Worm (Caenorhabditis elegans) whole organism, L2 larva: ENCODE results near the gene R02C2.1.

Source experiments
- ceh-16 ChIP-seq: fragments of 150-350 bp; optimal IDR thresholded peaks from 2 replicates; lab custom pipeline; 2014; ENCODE audit warnings: missing biosample characterization, missing genetic modification characterization
- dmd-4 ChIP-seq: sonication (generic microtip); optimal IDR thresholded peaks from 2 replicates; lab custom pipeline; 2017; ENCODE audit warnings: missing biosample characterization, missing genetic modification characterization
- egl-27 ChIP-seq: sonication (generic microtip); optimal IDR thresholded peaks from 3 replicates; lab custom pipeline; 2017; ENCODE audit warnings: missing biosample characterization, missing genetic modification reagents, missing genetic modification characterization
- nhr-12 ChIP-seq: fragments of 150-350 bp; optimal IDR thresholded peaks from 2 replicates; lab custom pipeline; 2014; ENCODE audit warnings: missing biosample characterization, missing genetic modification characterization
- nhr-6 ChIP-seq: fragments of 150-350 bp; optimal IDR thresholded peaks from 2 replicates; lab custom pipeline; 2014; ENCODE audit warnings: missing biosample characterization, missing genetic modification characterization
- nhr-77 ChIP-seq: fragments of 150-350 bp; optimal IDR thresholded peaks from 2 replicates; lab custom pipeline; 2014; ENCODE audit warnings: missing biosample characterization, missing genetic modification characterization
- zag-1 ChIP-seq: fragments of 150-350 bp; optimal IDR thresholded peaks from 2 replicates; lab custom pipeline; 2014; ENCODE audit warnings: missing biosample characterization, missing genetic modification characterization

- TF ChIP-seq nhr-12 (tag; lab: Kevin White, UChicago) (no peak), nhr-77 (no peak), nhr-6 (tag; lab: Kevin White, UChicago) (no peak), egl-27 (tag; lab: Kevin White, UChicago) (no peak), zag-1 (tag; lab: Kevin White, UChicago) (no peak), dmd-4 (tag; lab: Kevin White, UChicago) (no peak), ceh-16 (no peak)
These were observed 13.7 kb upstream of the R02C2.1 start, which contains the start of gene oac-39 for ce11 chrV:251652-252051.
